Worm (Caenorhabditis elegans) whole organism, early embryonic: ENCODE data around the gene pelo-1.

ENCODE experiments used
- B0310.2 ChIP-seq: sonication (generic microtip); optimal IDR thresholded peaks from 2 replicates; lab custom pipeline; 2016; ENCODE audit warnings: mild to moderate bottlenecking, missing genetic modification characterization, missing compliant biosample characterization
- F13C5.2 ChIP-seq: sonication (generic microtip); optimal IDR thresholded peaks from 2 replicates; lab custom pipeline; 2017; ENCODE audit warnings: mild to moderate bottlenecking, missing genetic modification characterization, inconsistent platforms, missing compliant biosample characterization
- aly-1 ChIP-seq: sonication (generic microtip); optimal IDR thresholded peaks from 2 replicates; lab custom pipeline; 2016; ENCODE audit warnings: missing genetic modification characterization, missing compliant biosample characterization
- ama-1 ChIP-seq: fragments of 150-350 bp; optimal IDR thresholded peaks from 2 replicates; lab custom pipeline; 2014
- ceh-13 ChIP-seq: fragments of 200-800 bp; sonication (Bioruptor generic); optimal IDR thresholded peaks from 2 replicates; lab custom pipeline; 2018; ENCODE audit warnings: mild to moderate bottlenecking, missing genetic modification characterization, missing compliant biosample characterization
- ceh-36 ChIP-seq: sonication (generic microtip); optimal IDR thresholded peaks from 2 replicates; lab custom pipeline; 2016; ENCODE audit warnings: missing genetic modification characterization, inconsistent platforms, missing compliant biosample characterization
- ets-7 ChIP-seq: sonication (generic microtip); optimal IDR thresholded peaks from 2 replicates; lab custom pipeline; 2016; ENCODE audit warnings: missing genotype, missing genetic modification characterization, missing compliant biosample characterization
- flt-1 ChIP-seq: fragments of 200-800 bp; sonication (Bioruptor generic); IDR thresholded peaks from 2 replicates; pipeline ENCODE4 v1.3.6; 2022; ENCODE audit warnings: missing genetic modification characterization, missing compliant biosample characterization
- hmbx-1 ChIP-seq: sonication (generic microtip); optimal IDR thresholded peaks from 2 replicates; lab custom pipeline; 2016; ENCODE audit warnings: mild to moderate bottlenecking, missing genetic modification characterization, missing compliant biosample characterization
- hmg-4 ChIP-seq: fragments of 200-800 bp; sonication (Bioruptor generic); optimal IDR thresholded peaks from 2 replicates; lab custom pipeline; 2018; ENCODE audit warnings: mild to moderate bottlenecking, missing genetic modification characterization, missing compliant biosample characterization
- hnd-1 ChIP-seq: sonication (generic microtip); optimal IDR thresholded peaks from 2 replicates; lab custom pipeline; 2016; ENCODE audit warnings: missing genetic modification characterization, missing compliant biosample characterization
- pes-1 ChIP-seq: fragments of 200-800 bp; sonication (Bioruptor generic); IDR thresholded peaks from 2 replicates; pipeline ENCODE4 v1.3.6; 2022; ENCODE audit warnings: missing genetic modification reagents, missing genetic modification characterization, missing compliant biosample characterization
- scrt-1 ChIP-seq: fragments of 200-800 bp; sonication (Bioruptor generic); IDR thresholded peaks from 2 replicates; pipeline ENCODE4 v1.3.6; 2022; ENCODE audit warnings: missing genetic modification characterization, missing compliant biosample characterization
- sea-1 ChIP-seq: fragments of 200-800 bp; sonication (Bioruptor generic); conservative IDR thresholded peaks from 2 replicates; pipeline ENCODE4 v1.3.6; 2022; ENCODE audit warnings: missing genetic modification characterization, missing compliant biosample characterization
- tbx-11 ChIP-seq: fragments of 200-800 bp; sonication (Bioruptor generic); IDR thresholded peaks from 2 replicates; pipeline ENCODE4 v1.3.6; 2022; ENCODE audit warnings: missing genetic modification characterization, missing compliant biosample characterization
- tbx-37 ChIP-seq: fragments of 200-800 bp; sonication (Bioruptor generic); conservative IDR thresholded peaks from 2 replicates; pipeline ENCODE4 v1.3.6; 2022; ENCODE audit warnings: missing genetic modification reagents, missing genetic modification characterization, missing compliant biosample characterization
- tra-4 ChIP-seq: sonication (generic microtip); optimal IDR thresholded peaks from 2 replicates; lab custom pipeline; 2017; ENCODE audit warnings: missing genetic modification characterization, missing compliant biosample characterization

The pelo-1 gene

ce11 chrIII:4196988-4197384 is 7.0 kb downstream of the pelo-1 start, which contains the start of gene asd-1:
Gene asd-1, plus strand, starts transcription at chrIII:4197285.
- TF ChIP-seq F13C5.2 (tag; lab: Kevin White, UChicago) (no peak), sea-1 (no peak), aly-1 (tag; lab: Kevin White, UChicago) (no peak), hmg-4 (GFP tag; lab: Kevin White, UChicago) (no peak), flt-1 (GFP tag; lab: Robert Waterston, UW) (no peak), hnd-1 (tag; lab: Kevin White, UChicago) (no peak), ceh-13 (GFP tag; lab: Kevin White, UChicago) (no peak), scrt-1 (GFP tag; lab: Robert Waterston, UW) (no peak), B0310.2 (tag; lab: Kevin White, UChicago) (no peak)

ce11 chrIII:4196301-4196987 is 7.6 kb downstream of the pelo-1 start:
- TF ChIP-seq F13C5.2 (tag; lab: Kevin White, UChicago) (no peak), hmg-4 (GFP tag; lab: Kevin White, UChicago) (peak; percentile 41), tbx-11 (GFP tag; lab: Robert Waterston, UW) (no peak), ets-7 (no peak), scrt-1 (GFP tag; lab: Robert Waterston, UW) (no peak), ceh-36 (tag; lab: Kevin White, UChicago) (no peak), sea-1 (no peak), pes-1 (GFP tag; lab: Robert Waterston, UW) (no peak), tra-4 (tag; lab: Kevin White, UChicago) (no peak), hnd-1 (tag; lab: Kevin White, UChicago) (no peak), tbx-37 (peak; percentile 59; the same call in 1 of the 2 replicates), hmbx-1 (tag; lab: Kevin White, UChicago) (no peak), flt-1 (GFP tag; lab: Robert Waterston, UW) (no peak), ama-1 (lab: Kevin White, UChicago) (no peak)

ce11 chrIII:4195306-4196008 is 8.6 kb downstream of the pelo-1 start:
- TF ChIP-seq hmg-4 (GFP tag; lab: Kevin White, UChicago) (no peak), B0310.2 (tag; lab: Kevin White, UChicago) (no peak), hnd-1 (tag; lab: Kevin White, UChicago) (no peak), tbx-37 (0 out of 2 replicates have a peak, but pooled peaks have one; percentile 5), aly-1 (tag; lab: Kevin White, UChicago) (no peak), tra-4 (tag; lab: Kevin White, UChicago) (no peak), sea-1 (0 out of 2 replicates have a peak, but pooled peaks have one; percentile 35), hmbx-1 (tag; lab: Kevin White, UChicago) (no peak), tbx-11 (GFP tag; lab: Robert Waterston, UW) (no peak), flt-1 (GFP tag; lab: Robert Waterston, UW) (no peak), ceh-13 (GFP tag; lab: Kevin White, UChicago) (no peak)

ce11 chrIII:4194349-4195110 is 9.5 kb downstream of the pelo-1 start:
- TF ChIP-seq ceh-36 (tag; lab: Kevin White, UChicago): no peak
- TF ChIP-seq tbx-11 (GFP tag; lab: Robert Waterston, UW): no peak
- no peak for TF ChIP-seq hmg-4 (GFP tag; lab: Kevin White, UChicago)
- no peak for TF ChIP-seq hmbx-1 (tag; lab: Kevin White, UChicago)
- no peak for TF ChIP-seq ets-7
- no peak for TF ChIP-seq sea-1
- no peak for TF ChIP-seq ama-1 (lab: Kevin White, UChicago)

ce11 chrIII:4193659-4194103 is 10.3 kb downstream of the pelo-1 start, which contains the start of gene xbp-1:
Gene xbp-1, plus strand, starts transcription at chrIII:4193809.
- TF ChIP-seq B0310.2 (tag; lab: Kevin White, UChicago) (peak; percentile 62), ama-1 (lab: Kevin White, UChicago) (peak; percentile 6), ceh-36 (tag; lab: Kevin White, UChicago) (no peak), F13C5.2 (tag; lab: Kevin White, UChicago) (peak; percentile 63), aly-1 (tag; lab: Kevin White, UChicago) (peak; percentile 15), tbx-11 (GFP tag; lab: Robert Waterston, UW) (no peak), hmbx-1 (tag; lab: Kevin White, UChicago) (no peak), flt-1 (GFP tag; lab: Robert Waterston, UW) (no peak), tra-4 (tag; lab: Kevin White, UChicago) (no peak), tbx-37 (no peak), ets-7 (no peak), hmg-4 (GFP tag; lab: Kevin White, UChicago) (peak; percentile 42), pes-1 (GFP tag; lab: Robert Waterston, UW) (no peak), hnd-1 (tag; lab: Kevin White, UChicago) (no peak), sea-1 (0 out of 2 replicates have a peak, but pooled peaks have one; percentile 21), ceh-13 (GFP tag; lab: Kevin White, UChicago) (no peak), scrt-1 (GFP tag; lab: Robert Waterston, UW) (no peak)

- TF ChIP-seq F13C5.2 (tag; lab: Kevin White, UChicago) (peak; percentile 9), ets-7 (no peak), flt-1 (GFP tag; lab: Robert Waterston, UW) (no peak)
Measured at ce11 chrIII:4191091-4191638, 12.9 kb downstream of the pelo-1 start, which contains the start of gene dnj-16. Gene dnj-16, plus strand, starts transcription at chrIII:4191141.
